Comparison of ENCODE assay signal across 2 worm cellular contexts in genomic region chrV:11782809-11783440, ce11.
TF ChIP-seq lines count a peak whose summit lies in the region.

Gene F55A11.11, plus strand, starts transcription at chrV:11783149.

TF ChIP-seq in whole organism, L4 larva, 104 proteins besides CTCF, POLR2A, EP300 and RAD21 (continued from another document):
- TF ChIP-seq unc-62 (GFP tag; optimal IDR thresholded peaks at IDR 0.05 in 1 of 2; lab: Kevin White, UChicago), result peak in 1 of 2 experiments; percentile 95
- no peak for TF ChIP-seq unc-62 (tag; optimal IDR thresholded peaks at IDR 0.05; lab: Kevin White, UChicago)
- peak; percentile 90 for TF ChIP-seq ceh-20 (GFP tag; IDR thresholded peaks at IDR 0.05; lab: Robert Waterston, UW)
- TF ChIP-seq tag-97 (GFP tag; IDR thresholded peaks at IDR 0.05; lab: Robert Waterston, UW), result no peak
- TF ChIP-seq ztf-11 (tag; optimal IDR thresholded peaks at IDR 0.05; lab: Kevin White, UChicago), result no peak
- peak; percentile 96 for TF ChIP-seq vab-7 (GFP tag; IDR thresholded peaks at IDR 0.05; lab: Robert Waterston, UW)
- peak; percentile 38 for TF ChIP-seq R02D3.7 (tag; optimal IDR thresholded peaks at IDR 0.05; lab: Kevin White, UChicago)
- peak; percentile 14 for TF ChIP-seq jun-1 (tag; optimal IDR thresholded peaks at IDR 0.05; lab: Kevin White, UChicago)
- TF ChIP-seq ctbp-1 (GFP tag; IDR thresholded peaks at IDR 0.05; lab: Robert Waterston, UW), result peak; percentile 95
- peak in 1 of 2 experiments; percentile 79 for TF ChIP-seq lsy-2 (tag; optimal IDR thresholded peaks at IDR 0.05; lab: Kevin White, UChicago)
- no peak for TF ChIP-seq egl-27 (tag; optimal IDR thresholded peaks at IDR 0.05; lab: Kevin White, UChicago)
- peak; percentile 97 for TF ChIP-seq lim-7 (GFP tag; IDR thresholded peaks at IDR 0.05; lab: Robert Waterston, UW)
- TF ChIP-seq lir-3 (tag; optimal IDR thresholded peaks at IDR 0.05; lab: Kevin White, UChicago), result peak; percentile 83
- peak; percentile 75 for TF ChIP-seq dmd-6 (GFP tag; IDR thresholded peaks at IDR 0.05; lab: Robert Waterston, UW)
- TF ChIP-seq dve-1 (tag; optimal IDR thresholded peaks at IDR 0.05; lab: Kevin White, UChicago; ENCODE audit: insufficient read depth), result peak; percentile 80
- TF ChIP-seq nhr-11 (tag; optimal IDR thresholded peaks at IDR 0.05; lab: Kevin White, UChicago), result peak; percentile 58
- peak; percentile 93 for TF ChIP-seq T26A8.4 (GFP tag; IDR thresholded peaks at IDR 0.05; lab: Robert Waterston, UW)
- peak; percentile 91 for TF ChIP-seq nhr-42 (GFP tag; IDR thresholded peaks at IDR 0.05; lab: Robert Waterston, UW)
- TF ChIP-seq ceh-32 (tag; optimal IDR thresholded peaks at IDR 0.05; lab: Kevin White, UChicago; ENCODE audit: poor library complexity), result peak; percentile 56
- TF ChIP-seq mxl-3 (GFP tag; optimal IDR thresholded peaks at IDR 0.05; lab: Kevin White, UChicago), result peak; percentile 87
- TF ChIP-seq mxl-2 (GFP tag; conservative IDR thresholded peaks at IDR 0.05; lab: Robert Waterston, UW), result peak; percentile 80
- TF ChIP-seq ceh-62 (tag; optimal IDR thresholded peaks at IDR 0.05; lab: Kevin White, UChicago), result no peak
- TF ChIP-seq mdt-29 (GFP tag; IDR thresholded peaks at IDR 0.05; lab: Robert Waterston, UW), result peak; percentile 88
- TF ChIP-seq unc-39 (tag; optimal IDR thresholded peaks at IDR 0.05; lab: Kevin White, UChicago), result no peak
- peak; percentile 87 for TF ChIP-seq ztf-7 (tag; optimal IDR thresholded peaks at IDR 0.05; lab: Kevin White, UChicago)
- TF ChIP-seq Y48G9A.11 (GFP tag; IDR thresholded peaks at IDR 0.05; lab: Robert Waterston, UW), result peak; percentile 91
- peak; percentile 94 for TF ChIP-seq tra-1 (GFP tag; IDR thresholded peaks at IDR 0.05; lab: Robert Waterston, UW)
- TF ChIP-seq dmd-9 (GFP tag; IDR thresholded peaks at IDR 0.05; lab: Robert Waterston, UW), result peak; percentile 76
- no peak for TF ChIP-seq fos-1 (tag; optimal IDR thresholded peaks at IDR 0.05; lab: Kevin White, UChicago)
- peak; percentile 91 for TF ChIP-seq saeg-2 (GFP tag; IDR thresholded peaks at IDR 0.05; lab: Robert Waterston, UW)
- TF ChIP-seq daf-19 (GFP tag; conservative IDR thresholded peaks at IDR 0.05; lab: Robert Waterston, UW), result peak; percentile 94
- TF ChIP-seq skn-1 (tag; optimal IDR thresholded peaks at IDR 0.05; lab: Kevin White, UChicago), result no peak
- TF ChIP-seq nhr-111 (GFP tag; optimal IDR thresholded peaks at IDR 0.05; lab: Kevin White, UChicago), result peak; percentile 90
- peak; percentile 82 for TF ChIP-seq nhr-102 (tag; optimal IDR thresholded peaks at IDR 0.05; lab: Kevin White, UChicago)
- peak; percentile 87 for TF ChIP-seq lin-38 (GFP tag; IDR thresholded peaks at IDR 0.05; lab: Robert Waterston, UW)
- TF ChIP-seq spr-1 (tag; optimal IDR thresholded peaks at IDR 0.05; lab: Kevin White, UChicago), result peak; percentile 91
- TF ChIP-seq zfp-3 (GFP tag; conservative IDR thresholded peaks at IDR 0.05; lab: Robert Waterston, UW), result peak; percentile 86
- TF ChIP-seq nhr-41 (GFP tag; IDR thresholded peaks at IDR 0.05; lab: Robert Waterston, UW), result peak; percentile 97
- TF ChIP-seq zag-1 (tag; optimal IDR thresholded peaks at IDR 0.05; lab: Kevin White, UChicago), result no peak
- peak; percentile 73 for TF ChIP-seq hlh-11 (tag; optimal IDR thresholded peaks at IDR 0.05; lab: Kevin White, UChicago)
- peak; percentile 53 for TF ChIP-seq dpl-1 (GFP tag; optimal IDR thresholded peaks at IDR 0.05; lab: Kevin White, UChicago)
- TF ChIP-seq F10B5.3 (tag; optimal IDR thresholded peaks at IDR 0.05; lab: Kevin White, UChicago), result peak; percentile 76
- peak; percentile 98 for TF ChIP-seq daf-8 (GFP tag; IDR thresholded peaks at IDR 0.05; lab: Robert Waterston, UW)
- peak; percentile 80 for TF ChIP-seq mes-2 (tag; optimal IDR thresholded peaks at IDR 0.05; lab: Kevin White, UChicago; ENCODE audit: poor library complexity, severe bottlenecking)
- peak; percentile 90 to 91 for TF ChIP-seq madf-5 (GFP tag; IDR thresholded peaks at IDR 0.05; lab: Robert Waterston, UW)
- TF ChIP-seq fkh-10 (GFP tag; optimal IDR thresholded peaks at IDR 0.05; lab: Kevin White, UChicago), result no peak
- peak; percentile 66 for TF ChIP-seq zfp-2 (tag; optimal IDR thresholded peaks at IDR 0.05; lab: Kevin White, UChicago)
- peak; percentile 83 for TF ChIP-seq mep-1 (tag; optimal IDR thresholded peaks at IDR 0.05; lab: Kevin White, UChicago)

TF ChIP-seq in whole organism, late embryonic, 69 proteins besides CTCF, POLR2A, EP300 and RAD21 (continued from another document):
- TF ChIP-seq ceh-6 (GFP tag; optimal IDR thresholded peaks at IDR 0.05; lab: Kevin White, UChicago) (peak; percentile 96), fkh-10 (GFP tag; optimal IDR thresholded peaks at IDR 0.05; lab: Kevin White, UChicago) (peak; percentile 85), pat-9 (tag; optimal IDR thresholded peaks at IDR 0.05; lab: Kevin White, UChicago) (peak; percentile 97), rnt-1 (tag; optimal IDR thresholded peaks at IDR 0.05; lab: Kevin White, UChicago) (peak; percentile 92), ref-2 (tag; optimal IDR thresholded peaks at IDR 0.05; lab: Kevin White, UChicago) (peak; percentile 95)
